Worm (Caenorhabditis elegans) whole organism, late embryonic: ENCODE data around the gene W07B8.4.
A peak's percentile ranks its signal among the peaks of the same experiment; 100 is the strongest.

Experiments
- C08G9.2 ChIP-seq: sonication (generic microtip); optimal IDR thresholded peaks from 2 replicates; lab custom pipeline; 2016; ENCODE audit warnings: mild to moderate bottlenecking, missing genetic modification characterization, moderate library complexity, missing compliant biosample characterization
- C38D4.7 ChIP-seq: fragments of 200-800 bp; sonication (Bioruptor generic); optimal IDR thresholded peaks from 2 replicates; lab custom pipeline; 2018; ENCODE audit warnings: mild to moderate bottlenecking, missing genetic modification characterization, moderate library complexity, missing compliant biosample characterization
- F13H6.1 ChIP-seq: sonication (generic microtip); optimal IDR thresholded peaks from 2 replicates; lab custom pipeline; 2016; ENCODE audit warnings: missing genetic modification characterization, missing compliant biosample characterization
- K02D7.2 ChIP-seq: sonication (generic microtip); optimal IDR thresholded peaks from 2 replicates; lab custom pipeline; 2017; ENCODE audit warnings: mild to moderate bottlenecking, missing genetic modification characterization, missing compliant biosample characterization
- K09A11.1 ChIP-seq: sonication (generic microtip); optimal IDR thresholded peaks from 2 replicates; lab custom pipeline; 2017; ENCODE audit warnings: antibody characterized with exemption, mild to moderate bottlenecking, missing genetic modification characterization, missing compliant biosample characterization; ENCODE audit not compliant: insufficient read depth
- T23F11.4 ChIP-seq: fragments of 200-800 bp; sonication (Bioruptor generic); optimal IDR thresholded peaks from 2 replicates; lab custom pipeline; 2018; ENCODE audit warnings: mild to moderate bottlenecking, missing genetic modification characterization, missing compliant biosample characterization
- ceh-14 ChIP-seq: sonication (generic microtip); optimal IDR thresholded peaks from 2 replicates; lab custom pipeline; 2016; ENCODE audit warnings: missing genotype, missing genetic modification characterization, missing compliant biosample characterization
- ceh-18 ChIP-seq: sonication (generic microtip); optimal IDR thresholded peaks from 2 replicates; lab custom pipeline; 2016; ENCODE audit warnings: missing genetic modification characterization, missing compliant biosample characterization
- ceh-19 ChIP-seq: fragments of 200-800 bp; sonication (Bioruptor generic); optimal IDR thresholded peaks from 2 replicates; lab custom pipeline; 2018; ENCODE audit warnings: mild to moderate bottlenecking, missing genetic modification characterization, missing compliant biosample characterization
- ceh-2 ChIP-seq: sonication (generic microtip); optimal IDR thresholded peaks from 2 replicates; lab custom pipeline; 2016; ENCODE audit warnings: missing genotype, missing genetic modification characterization, missing compliant biosample characterization
- ceh-22 ChIP-seq: sonication (generic microtip); optimal IDR thresholded peaks from 2 replicates; lab custom pipeline; 2017; ENCODE audit warnings: missing biosample characterization, missing genetic modification characterization
- ceh-24 ChIP-seq: sonication (generic microtip); optimal IDR thresholded peaks from 2 replicates; lab custom pipeline; 2016; ENCODE audit warnings: mild to moderate bottlenecking, missing genetic modification characterization, missing compliant biosample characterization
- ceh-31 ChIP-seq: sonication (generic microtip); optimal IDR thresholded peaks from 2 replicates; lab custom pipeline; 2016; ENCODE audit warnings: missing genetic modification characterization, missing compliant biosample characterization
- ceh-34 ChIP-seq: sonication (generic microtip); optimal IDR thresholded peaks from 2 replicates; lab custom pipeline; 2016; ENCODE audit warnings: mild to moderate bottlenecking, missing genetic modification characterization, missing compliant biosample characterization
- ceh-45 ChIP-seq: fragments of 200-800 bp; sonication (Bioruptor generic); IDR thresholded peaks from 2 replicates; pipeline ENCODE4 v1.3.6; 2022; ENCODE audit warnings: missing genetic modification reagents, missing genetic modification characterization, missing compliant biosample characterization
- ceh-48 ChIP-seq: sonication (generic microtip); optimal IDR thresholded peaks from 2 replicates; lab custom pipeline; 2016; ENCODE audit warnings: missing genetic modification characterization, inconsistent platforms, missing compliant biosample characterization
- ceh-6 ChIP-seq: fragments of 200-800 bp; sonication (Bioruptor generic); optimal IDR thresholded peaks from 2 replicates; lab custom pipeline; 2018; ENCODE audit warnings: mild to moderate bottlenecking, missing genetic modification characterization, missing compliant biosample characterization
- ceh-9 ChIP-seq: sonication (generic microtip); optimal IDR thresholded peaks from 2 replicates; lab custom pipeline; 2016; ENCODE audit warnings: mild to moderate bottlenecking, missing genetic modification characterization, inconsistent platforms, missing compliant biosample characterization
- che-1 ChIP-seq: sonication (generic microtip); optimal IDR thresholded peaks from 2 replicates; lab custom pipeline; 2016; ENCODE audit warnings: mild to moderate bottlenecking, missing genetic modification characterization, missing compliant biosample characterization
- dmd-4 ChIP-seq: sonication (generic microtip); optimal IDR thresholded peaks from 2 replicates; lab custom pipeline; 2016; ENCODE audit warnings: borderline replicate concordance, missing genetic modification characterization, missing compliant biosample characterization
- elt-4 ChIP-seq: sonication (generic microtip); optimal IDR thresholded peaks from 2 replicates; lab custom pipeline; 2016; ENCODE audit warnings: missing genetic modification characterization, missing compliant biosample characterization
- ets-4 ChIP-seq: sonication (generic microtip); optimal IDR thresholded peaks from 2 replicates; lab custom pipeline; 2016; ENCODE audit warnings: missing genetic modification characterization, missing compliant biosample characterization
- eyg-1 ChIP-seq: sonication (generic microtip); optimal IDR thresholded peaks from 2 replicates; lab custom pipeline; 2016; ENCODE audit warnings: missing genotype, missing genetic modification characterization, missing compliant biosample characterization
- fax-1 ChIP-seq: sonication (generic microtip); optimal IDR thresholded peaks from 2 replicates; lab custom pipeline; 2016; ENCODE audit warnings: missing genotype, missing genetic modification characterization, missing compliant biosample characterization
- fkh-6 ChIP-seq: sonication (generic microtip); optimal IDR thresholded peaks from 2 replicates; lab custom pipeline; 2016; ENCODE audit warnings: missing genetic modification characterization, missing compliant biosample characterization
- gmeb-2 ChIP-seq: sonication (generic microtip); optimal IDR thresholded peaks from 2 replicates; lab custom pipeline; 2016; ENCODE audit warnings: missing genetic modification characterization, inconsistent platforms, missing compliant biosample characterization
- hlh-13 ChIP-seq: fragments of 200-800 bp; sonication (Bioruptor generic); optimal IDR thresholded peaks from 2 replicates; lab custom pipeline; 2018; ENCODE audit warnings: mild to moderate bottlenecking, missing genetic modification characterization, missing compliant biosample characterization
- hlh-30 ChIP-seq: sonication (generic microtip); optimal IDR thresholded peaks from 2 replicates; lab custom pipeline; 2017; ENCODE audit warnings: antibody characterized with exemption, missing genetic modification characterization, missing compliant biosample characterization; ENCODE audit not compliant: insufficient read depth
- hlh-6 ChIP-seq: sonication (generic microtip); optimal IDR thresholded peaks from 2 replicates; lab custom pipeline; 2016; ENCODE audit warnings: missing genotype, missing genetic modification characterization, missing compliant biosample characterization
- hlh-8 ChIP-seq: sonication (generic microtip); optimal IDR thresholded peaks from 2 replicates; lab custom pipeline; 2016; ENCODE audit warnings: missing genotype, missing genetic modification characterization, missing compliant biosample characterization
- lim-6 ChIP-seq: sonication (generic microtip); optimal IDR thresholded peaks from 2 replicates; lab custom pipeline; 2016; ENCODE audit warnings: missing genetic modification characterization, missing compliant biosample characterization
- lin-11 ChIP-seq: fragments of 200-800 bp; sonication (Bioruptor generic); optimal IDR thresholded peaks from 2 replicates; lab custom pipeline; 2018; ENCODE audit warnings: mild to moderate bottlenecking, missing genetic modification characterization, missing compliant biosample characterization
- madf-2 ChIP-seq: sonication (generic microtip); optimal IDR thresholded peaks from 2 replicates; lab custom pipeline; 2017; ENCODE audit warnings: missing genetic modification characterization, missing compliant biosample characterization
- mec-3 ChIP-seq: sonication (generic microtip); optimal IDR thresholded peaks from 2 replicates; lab custom pipeline; 2016; ENCODE audit warnings: borderline replicate concordance, missing genetic modification characterization, missing compliant biosample characterization
- nfya-1 ChIP-seq: sonication (generic microtip); optimal IDR thresholded peaks from 2 replicates; lab custom pipeline; 2017; ENCODE audit warnings: missing genetic modification characterization, mild to moderate bottlenecking, missing compliant biosample characterization, antibody characterized with exemption, moderate library complexity
- nhr-11 ChIP-seq: fragments of 150-350 bp; optimal IDR thresholded peaks from 2 replicates; lab custom pipeline; 2014; ENCODE audit warnings: missing biosample characterization, missing genetic modification characterization
- nhr-232 ChIP-seq: sonication (generic microtip); optimal IDR thresholded peaks from 2 replicates; lab custom pipeline; 2016; ENCODE audit warnings: missing genetic modification characterization, missing compliant biosample characterization
- pag-3 ChIP-seq: sonication (generic microtip); optimal IDR thresholded peaks from 2 replicates; lab custom pipeline; 2016; ENCODE audit warnings: missing compliant biosample characterization, missing genetic modification characterization, borderline replicate concordance
- pat-9 ChIP-seq: fragments of 200-800 bp; sonication (Bioruptor generic); optimal IDR thresholded peaks from 2 replicates; lab custom pipeline; 2018; ENCODE audit warnings: mild to moderate bottlenecking, missing genetic modification characterization, moderate library complexity, missing compliant biosample characterization
- pax-1 ChIP-seq: fragments of 150-350 bp; optimal IDR thresholded peaks from 2 replicates; lab custom pipeline; 2014; ENCODE audit warnings: missing biosample characterization, missing genetic modification characterization
- pha-4 ChIP-seq: fragments of 150-350 bp; optimal IDR thresholded peaks from 2 replicates; lab custom pipeline; 2018; ENCODE audit warnings: missing biosample characterization, missing genetic modification reagents, missing genetic modification characterization
- pqm-1 ChIP-seq: sonication (generic microtip); optimal IDR thresholded peaks from 2 replicates; lab custom pipeline; 2016; ENCODE audit warnings: missing genetic modification characterization, missing compliant biosample characterization
- ref-2 ChIP-seq: sonication (generic microtip); optimal IDR thresholded peaks from 2 replicates; lab custom pipeline; 2016; ENCODE audit warnings: missing genetic modification characterization, missing compliant biosample characterization
- syd-9 ChIP-seq: sonication (generic microtip); optimal IDR thresholded peaks from 2 replicates; lab custom pipeline; 2016; ENCODE audit warnings: mild to moderate bottlenecking, missing genetic modification characterization, moderate library complexity, missing compliant biosample characterization
- tbx-2 ChIP-seq: sonication (generic microtip); optimal IDR thresholded peaks from 2 replicates; lab custom pipeline; 2016; ENCODE audit warnings: missing genetic modification characterization, missing compliant biosample characterization
- tbx-7 ChIP-seq: sonication (generic microtip); optimal IDR thresholded peaks from 2 replicates; lab custom pipeline; 2016; ENCODE audit warnings: missing genotype, missing genetic modification characterization, missing compliant biosample characterization
- ttx-3 ChIP-seq: sonication (generic microtip); optimal IDR thresholded peaks from 2 replicates; lab custom pipeline; 2016; ENCODE audit warnings: missing genetic modification reagents, missing genetic modification characterization, missing compliant biosample characterization
- unc-3 ChIP-seq, 2 experiments: fragments of 200-800 bp in 1 of 2; sonication (Bioruptor generic) in 1 of 2; sonication (generic microtip) in 1 of 2; conservative IDR thresholded peaks in 1 of 2; optimal IDR thresholded peaks in 1 of 2; 2 replicates each; pipeline versions ENCODE4 v1.3.6 to Lab custom; 2016 to 2022; ENCODE audit warnings: missing compliant biosample characterization in 2 of 2, missing genetic modification characterization in 2 of 2, missing genetic modification reagents in 1 of 2
- unc-42 ChIP-seq: sonication (generic microtip); optimal IDR thresholded peaks from 2 replicates; lab custom pipeline; 2016; ENCODE audit warnings: missing genotype, missing genetic modification characterization, missing compliant biosample characterization
- unc-55 ChIP-seq: sonication (generic microtip); optimal IDR thresholded peaks from 2 replicates; lab custom pipeline; 2017; ENCODE audit warnings: missing biosample characterization, missing genetic modification reagents, missing genetic modification characterization
- unc-86 ChIP-seq: sonication (generic microtip); optimal IDR thresholded peaks from 2 replicates; lab custom pipeline; 2016; ENCODE audit warnings: missing genetic modification characterization, missing compliant biosample characterization
- zip-5 ChIP-seq: sonication (generic microtip); optimal IDR thresholded peaks from 2 replicates; lab custom pipeline; 2016; ENCODE audit warnings: missing genetic modification characterization, missing compliant biosample characterization
- ztf-16 ChIP-seq: sonication (generic microtip); optimal IDR thresholded peaks from 2 replicates; lab custom pipeline; 2017; ENCODE audit warnings: missing genetic modification characterization, missing compliant biosample characterization

The W07B8.4 gene

ce11 chrV:1153925-1154324, 22.2 kb upstream of the W07B8.4 start:
- no peak for TF ChIP-seq pha-4
- TF ChIP-seq hlh-8 (tag; lab: Kevin White, UChicago): no peak
- no peak for TF ChIP-seq che-1
- TF ChIP-seq F13H6.1 (tag; lab: Kevin White, UChicago): peak; percentile 46
- no peak for TF ChIP-seq hlh-13 (GFP tag; lab: Kevin White, UChicago)
- TF ChIP-seq ceh-19: peak; percentile 30
- no peak for TF ChIP-seq ceh-22 (tag; lab: Kevin White, UChicago)
- TF ChIP-seq ceh-6 (GFP tag; lab: Kevin White, UChicago): peak; percentile 15
- TF ChIP-seq lim-6 (tag; lab: Kevin White, UChicago): no peak
- TF ChIP-seq ceh-2 (tag; lab: Kevin White, UChicago): no peak
- TF ChIP-seq madf-2: peak; percentile 32
- TF ChIP-seq K09A11.1 (tag; lab: Kevin White, UChicago): no peak
- TF ChIP-seq dmd-4 (tag; lab: Kevin White, UChicago): peak; percentile 49
- TF ChIP-seq elt-4 (tag; lab: Kevin White, UChicago): no peak
- no peak for TF ChIP-seq hlh-30 (tag; lab: Kevin White, UChicago)
- no peak for TF ChIP-seq fax-1 (tag; lab: Kevin White, UChicago)
- TF ChIP-seq T23F11.4 (GFP tag; lab: Kevin White, UChicago): no peak
- no peak for TF ChIP-seq ceh-9 (tag; lab: Kevin White, UChicago)
- no peak for TF ChIP-seq gmeb-2
- TF ChIP-seq C08G9.2 (tag; lab: Kevin White, UChicago): no peak
- no peak for TF ChIP-seq pax-1 (tag; lab: Kevin White, UChicago)
- TF ChIP-seq ceh-48: no peak
- TF ChIP-seq ttx-3 (tag; lab: Kevin White, UChicago): no peak
- no peak for TF ChIP-seq lin-11 (tag; lab: Kevin White, UChicago)
- TF ChIP-seq ceh-34 (tag; lab: Kevin White, UChicago): peak; percentile 6
- TF ChIP-seq hlh-6 (tag; lab: Kevin White, UChicago): no peak
- no peak for TF ChIP-seq ceh-45
- no peak for TF ChIP-seq unc-3 (GFP tag; conservative IDR thresholded peaks at IDR 0.05; lab: Robert Waterston, UW)
- TF ChIP-seq unc-3 (tag; optimal IDR thresholded peaks at IDR 0.05; lab: Kevin White, UChicago): no peak
- no peak for TF ChIP-seq ztf-16 (tag; lab: Kevin White, UChicago)
- no peak for TF ChIP-seq C38D4.7 (GFP tag; lab: Kevin White, UChicago)
- TF ChIP-seq nfya-1 (tag; lab: Kevin White, UChicago): peak; percentile 47
- TF ChIP-seq nhr-232 (tag; lab: Kevin White, UChicago): no peak
- TF ChIP-seq ceh-18: peak; percentile 41
- peak; percentile 52 for TF ChIP-seq unc-86
- TF ChIP-seq nhr-11: no peak
- TF ChIP-seq ceh-14 (tag; lab: Kevin White, UChicago): peak; percentile 68
- TF ChIP-seq eyg-1 (tag; lab: Kevin White, UChicago): peak; percentile 18
- no peak for TF ChIP-seq ets-4 (tag; lab: Kevin White, UChicago)
- TF ChIP-seq unc-42 (tag; lab: Kevin White, UChicago): peak; percentile 43
- peak; percentile 63 for TF ChIP-seq ceh-31 (tag; lab: Kevin White, UChicago)
- no peak for TF ChIP-seq pqm-1 (tag; lab: Kevin White, UChicago)
- TF ChIP-seq mec-3 (tag; lab: Kevin White, UChicago): no peak
- no peak for TF ChIP-seq ref-2 (tag; lab: Kevin White, UChicago)
- TF ChIP-seq tbx-2 (tag; lab: Kevin White, UChicago): no peak
- TF ChIP-seq fkh-6 (tag; lab: Kevin White, UChicago): no peak
- TF ChIP-seq unc-55 (GFP tag; lab: Kevin White, UChicago): no peak
- no peak for TF ChIP-seq tbx-7 (tag; lab: Kevin White, UChicago)
- TF ChIP-seq zip-5 (tag; lab: Kevin White, UChicago): no peak
- TF ChIP-seq pag-3: no peak
- no peak for TF ChIP-seq ceh-24 (tag; lab: Kevin White, UChicago)
- no peak for TF ChIP-seq K02D7.2 (tag; lab: Kevin White, UChicago)
- no peak for TF ChIP-seq pat-9 (tag; lab: Kevin White, UChicago)
- no peak for TF ChIP-seq syd-9 (tag; lab: Kevin White, UChicago)
